Fruit fly (Drosophila melanogaster): Measurements from ENCODE around the gene CG8814.
A peak's percentile ranks its signal among the peaks of the same experiment; 100 is the strongest.

CG8814 gene

DNA sequence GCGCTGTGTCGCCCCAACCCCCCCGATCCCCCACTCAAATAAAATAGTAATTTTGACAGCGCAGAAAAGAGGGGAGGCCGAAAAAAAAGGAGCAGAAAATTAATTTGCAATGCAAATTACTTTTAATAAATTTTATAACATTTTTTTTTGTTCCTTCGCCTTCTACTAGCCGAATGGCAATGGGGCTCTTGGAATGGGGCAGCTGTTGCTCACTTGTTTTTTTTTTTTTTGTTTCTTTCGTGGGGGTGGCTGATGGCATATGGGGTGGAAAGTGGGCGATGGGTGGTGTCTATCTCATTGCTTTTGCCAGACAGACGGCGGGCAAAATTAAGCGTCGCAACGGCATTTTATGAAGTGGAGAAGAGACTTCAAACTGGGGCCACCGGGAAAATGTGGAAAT lies 46.0 kb downstream of the CG8814 start:
- TF ChIP-seq CG14711 (tag; optimal IDR thresholded peaks at IDR 0.05) (no peak), pad (GFP tag; optimal IDR thresholded peaks at IDR 0.05) (no peak), CG11617 (GFP tag; optimal IDR thresholded peaks at IDR 0.05) (no peak), Crg-1 (GFP tag; optimal IDR thresholded peaks at IDR 0.05) (no peak), Hr96 (GFP tag; optimal IDR thresholded peaks at IDR 0.05) (no peak), CG7101 (tag; optimal IDR thresholded peaks at IDR 0.05) (no peak), bab1 (GFP tag; optimal IDR thresholded peaks at IDR 0.05) (no peak), CG7045 (GFP tag; optimal IDR thresholded peaks at IDR 0.05) (no peak), CG5204 (GFP tag; optimal IDR thresholded peaks at IDR 0.05) (no peak), cic (GFP tag; optimal IDR thresholded peaks at IDR 0.05) (no peak), CG1620 (GFP tag; optimal IDR thresholded peaks at IDR 0.05) (no peak)

DNA sequence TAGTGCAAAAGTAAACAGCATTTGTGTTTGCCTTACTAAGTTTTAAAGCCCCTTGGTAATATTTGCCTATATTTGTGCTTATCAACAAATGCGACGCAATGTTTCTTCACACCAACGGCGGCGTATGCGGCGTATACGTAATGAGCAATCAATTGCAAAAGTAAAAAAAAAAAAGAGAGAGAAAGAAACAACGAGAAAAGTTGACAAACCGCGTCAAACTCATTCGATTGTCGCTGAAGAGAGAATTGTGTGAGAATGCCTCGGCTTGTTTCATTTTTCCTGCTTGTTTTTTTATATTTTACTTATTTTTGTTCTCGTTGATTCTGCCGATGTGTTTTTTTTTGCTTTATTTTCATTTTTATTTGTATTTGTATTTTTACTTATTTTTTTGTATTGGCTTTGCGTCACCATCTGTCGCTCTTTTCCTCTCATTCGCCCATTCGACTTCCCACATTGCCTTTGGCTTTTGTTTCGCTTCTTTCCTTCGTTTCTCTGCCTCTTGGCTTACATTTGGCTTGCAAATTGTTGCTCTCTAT lies 49.6 kb downstream of the CG8814 start:
- TF ChIP-seq CG12768 (GFP tag; optimal IDR thresholded peaks at IDR 0.05): peak; percentile 86
- TF ChIP-seq Mnt (GFP tag; optimal IDR thresholded peaks at IDR 0.05): peak; percentile 70
- peak; percentile 39 for TF ChIP-seq CG14711 (tag; optimal IDR thresholded peaks at IDR 0.05)
- TF ChIP-seq CG33017 (tag; optimal IDR thresholded peaks at IDR 0.05): peak; percentile 74
- TF ChIP-seq CG7101 (tag; optimal IDR thresholded peaks at IDR 0.05): peak; percentile 76
- no peak for TF ChIP-seq cnc (optimal IDR thresholded peaks at IDR 0.05)
- peak; percentile 99 for TF ChIP-seq kay (GFP tag; ENCODE audit: borderline replicate concordance)
- TF ChIP-seq Crg-1 (GFP tag; optimal IDR thresholded peaks at IDR 0.05): peak; percentile 85
- peak; percentile 59 for TF ChIP-seq CG5204 (GFP tag; optimal IDR thresholded peaks at IDR 0.05)
- TF ChIP-seq cic (GFP tag; optimal IDR thresholded peaks at IDR 0.05): peak; percentile 88
- peak; percentile 36 for TF ChIP-seq CG1620 (GFP tag; optimal IDR thresholded peaks at IDR 0.05)
- TF ChIP-seq tj (GFP tag; optimal IDR thresholded peaks at IDR 0.05): peak; percentile 73
- TF ChIP-seq CG11617 (GFP tag; optimal IDR thresholded peaks at IDR 0.05): peak; percentile 79
- TF ChIP-seq toe (GFP tag; optimal IDR thresholded peaks at IDR 0.05): peak; percentile 53
- TF ChIP-seq bab1 (GFP tag; optimal IDR thresholded peaks at IDR 0.05): no peak
- TF ChIP-seq Hr96 (GFP tag; optimal IDR thresholded peaks at IDR 0.05): peak; percentile 29
- no peak for TF ChIP-seq pad (GFP tag; optimal IDR thresholded peaks at IDR 0.05)
- peak; percentile 75 for TF ChIP-seq ovo (GFP tag; optimal IDR thresholded peaks at IDR 0.05)
- peak; percentile 60 for TF ChIP-seq Clk (GFP tag; optimal IDR thresholded peaks at IDR 0.05)
- peak; percentile 60 for TF ChIP-seq CG7045 (GFP tag; optimal IDR thresholded peaks at IDR 0.05)
